Fruit fly (Drosophila melanogaster) whole organism, pupa: Measurements from ENCODE around the gene Muted.

Experiments
- CG9948 ChIP-seq: fragments of 200-800 bp; sonication (Bioruptor generic); optimal IDR thresholded peaks from 2 replicates; lab custom pipeline; 2018; ENCODE audit warnings: missing biosample characterization, mild to moderate bottlenecking, missing genetic modification characterization, moderate library complexity
- Snoo ChIP-seq: fragments of 200-800 bp; sonication (Bioruptor generic); optimal IDR thresholded peaks from 3 replicates; lab custom pipeline; 2017; ENCODE audit warnings: missing biosample characterization, mild to moderate bottlenecking, missing genetic modification characterization, inconsistent platforms

- TF ChIP-seq CG9948 (tag; lab: Kevin White, UChicago), result no peak
- no peak for TF ChIP-seq Snoo (tag; lab: Kevin White, UChicago)
Measured at dm6 chr3R:22334050-22334449, 28.4 kb upstream of the Muted start, which contains the start of gene CG5391.
